Worm (Caenorhabditis elegans) whole organism, young adult: ENCODE measurements around the gene F14H3.5.

Source experiments
- B0261.1 ChIP-seq: sonication (generic microtip); optimal IDR thresholded peaks from 2 replicates; lab custom pipeline; 2016; ENCODE audit warnings: mild to moderate bottlenecking, missing genetic modification characterization, moderate library complexity, missing compliant biosample characterization
- B0336.3 ChIP-seq: fragments of 200-800 bp; sonication (Bioruptor generic); IDR thresholded peaks from 2 replicates; pipeline ENCODE4 v1.3.6; 2022; ENCODE audit warnings: missing genetic modification characterization, missing compliant biosample characterization
- C17E4.6 ChIP-seq: fragments of 200-800 bp; sonication (Bioruptor generic); IDR thresholded peaks from 2 replicates; pipeline ENCODE4 v1.3.6; 2022; ENCODE audit warnings: missing genetic modification reagents, missing genetic modification characterization, missing compliant biosample characterization
- F10E7.11 ChIP-seq: sonication (generic microtip); optimal IDR thresholded peaks from 2 replicates; lab custom pipeline; 2017; ENCODE audit warnings: mild to moderate bottlenecking, missing genetic modification characterization, moderate library complexity, missing compliant biosample characterization
- F23B12.7 ChIP-seq: sonication (generic microtip); optimal IDR thresholded peaks from 2 replicates; lab custom pipeline; 2017; ENCODE audit warnings: missing genetic modification characterization, mild to moderate bottlenecking, missing compliant biosample characterization, antibody characterized with exemption, moderate library complexity; ENCODE audit not compliant: insufficient read depth
- F57A8.1 ChIP-seq: fragments of 200-800 bp; sonication (Bioruptor generic); optimal IDR thresholded peaks from 2 replicates; lab custom pipeline; 2018; ENCODE audit warnings: mild to moderate bottlenecking, missing genetic modification characterization, moderate library complexity, missing compliant biosample characterization
- Y79H2A.3 ChIP-seq: fragments of 200-800 bp; sonication (Bioruptor generic); conservative IDR thresholded peaks from 2 replicates; pipeline ENCODE4 v1.3.6; 2022; ENCODE audit warnings: missing genetic modification reagents, missing genetic modification characterization, missing compliant biosample characterization
- akir-1 ChIP-seq: fragments of 200-800 bp; sonication (Bioruptor generic); optimal IDR thresholded peaks from 2 replicates; lab custom pipeline; 2018; ENCODE audit warnings: mild to moderate bottlenecking, missing genetic modification characterization, moderate library complexity, missing compliant biosample characterization
- attf-3 ChIP-seq: fragments of 200-800 bp; sonication (Bioruptor generic); conservative IDR thresholded peaks from 2 replicates; pipeline ENCODE4 v1.3.6; 2022; ENCODE audit warnings: missing genetic modification reagents, missing genetic modification characterization, missing compliant biosample characterization
- attf-5 ChIP-seq: fragments of 200-800 bp; sonication (Bioruptor generic); optimal IDR thresholded peaks from 2 replicates; lab custom pipeline; 2018; ENCODE audit warnings: mild to moderate bottlenecking, missing genetic modification characterization, missing compliant biosample characterization
- ccch-3 ChIP-seq: fragments of 200-800 bp; sonication (Bioruptor generic); optimal IDR thresholded peaks from 2 replicates; lab custom pipeline; 2018; ENCODE audit warnings: mild to moderate bottlenecking, missing genetic modification characterization, missing compliant biosample characterization
- cebp-1 ChIP-seq, 2 experiments: fragments of 200-800 bp in 1 of 2; sonication (Bioruptor generic) in 1 of 2; sonication (generic microtip) in 1 of 2; IDR thresholded peaks in 1 of 2; optimal IDR thresholded peaks in 1 of 2; 2 replicates each; pipeline versions ENCODE4 v1.3.6 to Lab custom; 2017 to 2022; ENCODE audit warnings: missing compliant biosample characterization in 2 of 2, missing genetic modification characterization in 2 of 2, mild to moderate bottlenecking in 1 of 2, missing genetic modification reagents in 1 of 2, moderate library complexity in 1 of 2
- ceh-100 ChIP-seq: fragments of 200-800 bp; sonication (Bioruptor generic); IDR thresholded peaks from 2 replicates; pipeline ENCODE4 v1.3.6; 2022; ENCODE audit warnings: missing genetic modification reagents, missing genetic modification characterization, missing compliant biosample characterization
- ceh-58 ChIP-seq: fragments of 200-800 bp; sonication (Bioruptor generic); IDR thresholded peaks from 2 replicates; pipeline ENCODE4 v1.3.6; 2022; ENCODE audit warnings: missing genetic modification characterization, missing compliant biosample characterization
- ets-4 ChIP-seq: fragments of 200-800 bp; sonication (Bioruptor generic); optimal IDR thresholded peaks from 2 replicates; lab custom pipeline; 2018; ENCODE audit warnings: mild to moderate bottlenecking, missing genetic modification characterization, missing compliant biosample characterization
- gei-17 ChIP-seq: fragments of 200-800 bp; sonication (Bioruptor generic); optimal IDR thresholded peaks from 2 replicates; lab custom pipeline; 2018; ENCODE audit warnings: mild to moderate bottlenecking, missing genetic modification characterization, missing compliant biosample characterization
- hmg-20 ChIP-seq: fragments of 200-800 bp; sonication (Bioruptor generic); IDR thresholded peaks from 2 replicates; pipeline ENCODE4 v1.3.6; 2022; ENCODE audit warnings: missing genetic modification reagents, missing genetic modification characterization, missing compliant biosample characterization
- hsf-1 ChIP-seq: fragments of 200-800 bp; sonication (Bioruptor generic); IDR thresholded peaks from 2 replicates; pipeline ENCODE4 v1.3.6; 2022; ENCODE audit warnings: missing genetic modification reagents, missing genetic modification characterization, missing compliant biosample characterization
- let-526 ChIP-seq: fragments of 200-800 bp; sonication (Bioruptor generic); IDR thresholded peaks from 2 replicates; pipeline ENCODE4 v1.3.6; 2022; ENCODE audit warnings: missing genetic modification reagents, missing genetic modification characterization, missing compliant biosample characterization
- lin-26 ChIP-seq: fragments of 200-800 bp; sonication (Bioruptor generic); IDR thresholded peaks from 2 replicates; pipeline ENCODE4 v1.3.6; 2022; ENCODE audit warnings: missing genetic modification reagents, missing genetic modification characterization, missing compliant biosample characterization
- madf-8 ChIP-seq: fragments of 200-800 bp; sonication (Bioruptor generic); conservative IDR thresholded peaks from 2 replicates; pipeline ENCODE4 v1.3.6; 2022; ENCODE audit warnings: missing genetic modification reagents, missing genetic modification characterization, missing compliant biosample characterization
- nfya-2 ChIP-seq: fragments of 200-800 bp; sonication (Bioruptor generic); IDR thresholded peaks from 2 replicates; pipeline ENCODE4 v1.3.6; 2022; ENCODE audit warnings: missing genetic modification reagents, missing genetic modification characterization, missing compliant biosample characterization
- nfyb-1 ChIP-seq: fragments of 200-800 bp; sonication (Bioruptor generic); IDR thresholded peaks from 2 replicates; pipeline ENCODE4 v1.3.6; 2022; ENCODE audit warnings: missing genetic modification reagents, missing genetic modification characterization, missing compliant biosample characterization
- nhr-27 ChIP-seq: fragments of 200-800 bp; sonication (Bioruptor generic); optimal IDR thresholded peaks from 2 replicates; lab custom pipeline; 2018; ENCODE audit warnings: mild to moderate bottlenecking, missing genetic modification characterization, moderate library complexity, missing compliant biosample characterization
- nhr-80 ChIP-seq: sonication (generic microtip); optimal IDR thresholded peaks from 2 replicates; lab custom pipeline; 2016; ENCODE audit warnings: missing genetic modification characterization, missing compliant biosample characterization
- rec-8 ChIP-seq, 2 experiments: sonication (generic microtip); optimal IDR thresholded peaks; 2 replicates each; lab custom pipeline; 2016; ENCODE audit warnings: mild to moderate bottlenecking in 2 of 2, missing genetic modification characterization in 2 of 2, missing genetic modification reagents in 2 of 2, missing genotype in 2 of 2, missing biosample characterization in 1 of 2, missing compliant biosample characterization in 1 of 2, moderate library complexity in 1 of 2
- sdz-38 ChIP-seq: sonication (generic microtip); optimal IDR thresholded peaks from 2 replicates; lab custom pipeline; 2016; ENCODE audit warnings: missing genotype, missing genetic modification characterization, missing compliant biosample characterization
- sptf-2 ChIP-seq: fragments of 200-800 bp; sonication (Bioruptor generic); optimal IDR thresholded peaks from 2 replicates; lab custom pipeline; 2018; ENCODE audit warnings: mild to moderate bottlenecking, missing genetic modification characterization, missing compliant biosample characterization
- tbp1 ChIP-seq: fragments of 200-800 bp; sonication (Bioruptor generic); optimal IDR thresholded peaks from 2 replicates; lab custom pipeline; 2018; ENCODE audit warnings: mild to moderate bottlenecking, missing genetic modification characterization, missing compliant biosample characterization
- zim-3 ChIP-seq: sonication (generic microtip); optimal IDR thresholded peaks from 2 replicates; lab custom pipeline; 2017; ENCODE audit warnings: mild to moderate bottlenecking, missing genetic modification characterization, moderate library complexity, missing compliant biosample characterization
- ztf-18 ChIP-seq: sonication (generic microtip); optimal IDR thresholded peaks from 2 replicates; lab custom pipeline; 2016; ENCODE audit warnings: missing genotype, mild to moderate bottlenecking, missing genetic modification characterization, missing compliant biosample characterization
- ztf-6 ChIP-seq: fragments of 200-800 bp; sonication (Bioruptor generic); IDR thresholded peaks from 2 replicates; pipeline ENCODE4 v1.3.6; 2022; ENCODE audit warnings: missing genetic modification reagents, missing genetic modification characterization, missing compliant biosample characterization

The F14H3.5 gene

DNA sequence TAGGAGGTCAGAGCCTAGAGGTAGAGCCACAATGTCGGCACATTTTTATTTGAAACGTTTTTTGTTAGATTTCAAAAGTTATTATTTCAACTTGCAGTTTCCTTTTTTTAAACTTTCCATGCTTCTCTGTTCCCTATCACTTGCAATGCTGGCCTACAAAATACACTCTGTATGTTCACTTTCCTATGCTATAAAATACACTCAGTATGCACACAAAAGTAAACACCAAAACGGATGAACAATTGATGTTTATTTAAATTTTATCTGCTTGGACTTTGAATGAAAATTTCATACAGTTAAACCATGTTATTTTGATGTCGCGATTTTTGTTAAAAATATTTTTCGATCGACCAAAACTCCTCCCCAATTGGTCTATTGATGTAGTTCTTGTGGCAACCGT lies 23.8 kb upstream of the F14H3.5 start:
- no peak for TF ChIP-seq ztf-6 (GFP tag; lab: Robert Waterston, UW)
- TF ChIP-seq F10E7.11 (tag; lab: Kevin White, UChicago) = no peak
- TF ChIP-seq ceh-58 (GFP tag; lab: Robert Waterston, UW) = no peak
- TF ChIP-seq nhr-27 = no peak
- no peak for TF ChIP-seq Y79H2A.3
- no peak for TF ChIP-seq ets-4 (GFP tag; lab: Kevin White, UChicago)
- TF ChIP-seq madf-8 = no peak
- TF ChIP-seq B0261.1 (tag; lab: Kevin White, UChicago) = no peak
- no peak for TF ChIP-seq rec-8 (tag; optimal IDR thresholded peaks at IDR 0.05; lab: Kevin White, UChicago)
- TF ChIP-seq sdz-38 = no peak
- no peak for TF ChIP-seq zim-3
- TF ChIP-seq attf-5 (GFP tag; lab: Kevin White, UChicago) = no peak
- no peak for TF ChIP-seq F23B12.7 (tag; lab: Kevin White, UChicago)

DNA sequence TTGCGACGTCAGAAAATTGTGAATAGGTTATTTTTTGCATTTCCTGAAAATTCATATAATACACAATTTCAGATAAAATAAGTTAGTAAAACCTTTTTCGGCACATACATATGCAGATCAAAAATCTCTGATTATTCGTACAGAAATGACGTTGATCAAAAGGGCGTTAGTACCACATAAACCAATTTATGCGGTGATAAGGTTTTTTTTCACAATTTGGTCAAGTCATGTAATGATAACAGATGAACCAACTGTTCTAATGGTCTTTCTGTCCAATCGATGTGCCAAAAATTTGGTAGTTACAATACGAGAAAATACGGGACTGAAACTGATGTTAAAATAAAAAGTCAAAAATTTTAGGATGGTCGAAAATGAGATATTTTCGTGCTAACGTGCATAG lies 23.2 kb upstream of the F14H3.5 start:
- peak; percentile 34 for TF ChIP-seq nhr-80 (tag; lab: Kevin White, UChicago)
- no peak for TF ChIP-seq ceh-58 (GFP tag; lab: Robert Waterston, UW)

ce11 chrV:16075250-16075709 lies 18.4 kb upstream of the F14H3.5 start, which contains the start of the genes F14H3.12 and srj-29:
TSS of gene F14H3.12 (minus strand) at chrV:16075323.
TSS of gene srj-29 (plus strand) at chrV:16075659.
- TF ChIP-seq B0336.3 (GFP tag; lab: Robert Waterston, UW) (no peak), cebp-1 (GFP tag; IDR thresholded peaks at IDR 0.05; lab: Robert Waterston, UW) (peak; percentile 32; the same call in 1 of the 2 replicates), cebp-1 (tag; optimal IDR thresholded peaks at IDR 0.05; lab: Kevin White, UChicago) (no peak), nhr-80 (tag; lab: Kevin White, UChicago) (peak; percentile 76)

DNA sequence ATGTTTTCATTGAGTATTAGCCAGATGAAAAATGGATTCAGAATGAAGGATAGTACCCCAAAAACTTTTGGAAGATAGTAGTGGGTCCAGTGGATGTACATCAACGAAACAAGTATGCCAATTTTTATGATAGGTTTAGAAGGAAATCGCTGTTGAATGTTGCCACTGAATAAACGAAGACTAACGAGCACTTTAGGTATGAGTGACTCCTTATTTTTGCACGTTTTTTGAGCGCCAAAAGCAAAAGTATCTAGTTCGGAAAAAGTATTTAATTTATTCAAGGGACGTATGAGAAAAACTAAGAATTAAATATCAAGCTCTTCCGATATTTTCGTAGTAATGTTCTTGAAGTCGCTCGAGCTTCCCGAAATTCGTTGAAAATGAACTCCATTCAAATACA lies 17.0 kb upstream of the F14H3.5 start, which contains the start of gene srj-10:
Gene srj-10, minus strand, starts transcription at position 101 of the 400 bp plus-strand sequence.
- TF ChIP-seq lin-26 (GFP tag; lab: Robert Waterston, UW) = no peak
- no peak for TF ChIP-seq zim-3
- TF ChIP-seq C17E4.6 = no peak
- TF ChIP-seq cebp-1 (GFP tag; IDR thresholded peaks at IDR 0.05; lab: Robert Waterston, UW) = no peak
- TF ChIP-seq cebp-1 (tag; optimal IDR thresholded peaks at IDR 0.05; lab: Kevin White, UChicago) = no peak
- no peak for TF ChIP-seq nfya-2 (GFP tag; lab: Robert Waterston, UW)
- TF ChIP-seq ceh-100 (GFP tag; lab: Robert Waterston, UW) = no peak
- no peak for TF ChIP-seq ztf-18
- no peak for TF ChIP-seq akir-1 (GFP tag; lab: Kevin White, UChicago)
- TF ChIP-seq hmg-20 (GFP tag; lab: Robert Waterston, UW) = no peak
- no peak for TF ChIP-seq hsf-1 (GFP tag; lab: Robert Waterston, UW)
- TF ChIP-seq nhr-27 = no peak
- no peak for TF ChIP-seq F23B12.7 (tag; lab: Kevin White, UChicago)
- TF ChIP-seq nfyb-1 = no peak
- no peak for TF ChIP-seq let-526
- no peak for TF ChIP-seq gei-17 (GFP tag; lab: Kevin White, UChicago)
- TF ChIP-seq tbp1 = no peak
- no peak for TF ChIP-seq attf-3 (GFP tag; lab: Robert Waterston, UW)
- no peak for TF ChIP-seq ccch-3 (GFP tag; lab: Kevin White, UChicago)
- no peak for TF ChIP-seq sptf-2

ce11 chrV:16071167-16071566 lies 14.3 kb upstream of the F14H3.5 start, which contains the start of gene nhr-176:
TSS of gene nhr-176 (plus strand) at chrV:16071325.
- TF ChIP-seq nhr-80 (tag; lab: Kevin White, UChicago) = peak; percentile 38
- TF ChIP-seq gei-17 (GFP tag; lab: Kevin White, UChicago) = no peak
- TF ChIP-seq F57A8.1 (GFP tag; lab: Kevin White, UChicago) = no peak
